Worm (Caenorhabditis elegans) whole organism, young adult: Measurements from ENCODE around the gene W09H1.3.
A peak's percentile ranks its signal among the peaks of the same experiment; 100 is the strongest.

ENCODE experiments used
- C06A6.2 ChIP-seq: fragments of 200-800 bp; sonication (Bioruptor generic); conservative IDR thresholded peaks from 2 replicates; pipeline ENCODE4 v1.3.6; 2022; ENCODE audit warnings: missing genetic modification characterization, missing compliant biosample characterization
- C17E4.6 ChIP-seq: fragments of 200-800 bp; sonication (Bioruptor generic); IDR thresholded peaks from 2 replicates; pipeline ENCODE4 v1.3.6; 2022; ENCODE audit warnings: missing genetic modification reagents, missing genetic modification characterization, missing compliant biosample characterization
- D2030.7 ChIP-seq: fragments of 200-800 bp; sonication (Bioruptor generic); IDR thresholded peaks from 2 replicates; pipeline ENCODE4 v1.3.6; 2022; ENCODE audit warnings: missing genetic modification reagents, missing genetic modification characterization, missing compliant biosample characterization
- F23B12.7 ChIP-seq: sonication (generic microtip); optimal IDR thresholded peaks from 2 replicates; lab custom pipeline; 2017; ENCODE audit warnings: missing genetic modification characterization, mild to moderate bottlenecking, missing compliant biosample characterization, antibody characterized with exemption, moderate library complexity; ENCODE audit not compliant: insufficient read depth
- F33H1.4 ChIP-seq: fragments of 200-800 bp; sonication (Bioruptor generic); IDR thresholded peaks from 2 replicates; pipeline ENCODE4 v1.3.6; 2022; ENCODE audit warnings: missing genetic modification reagents, missing genetic modification characterization, missing compliant biosample characterization
- F49E8.2 ChIP-seq: sonication (generic microtip); optimal IDR thresholded peaks from 3 replicates; lab custom pipeline; 2017; ENCODE audit warnings: missing genetic modification characterization, mild to moderate bottlenecking, missing compliant biosample characterization, antibody characterized with exemption, moderate library complexity; ENCODE audit not compliant: insufficient read depth
- F52B5.7 ChIP-seq: sonication (generic microtip); optimal IDR thresholded peaks from 2 replicates; lab custom pipeline; 2016; ENCODE audit warnings: mild to moderate bottlenecking, missing genetic modification characterization, missing compliant biosample characterization
- K11D2.4 ChIP-seq: fragments of 200-800 bp; sonication (Bioruptor generic); IDR thresholded peaks from 2 replicates; pipeline ENCODE4 v1.3.6; 2022; ENCODE audit warnings: missing genetic modification reagents, missing genetic modification characterization, missing compliant biosample characterization
- T26A5.8 ChIP-seq: sonication (generic microtip); optimal IDR thresholded peaks from 2 replicates; lab custom pipeline; 2016; ENCODE audit warnings: missing genetic modification characterization, missing compliant biosample characterization
- Y67H2A.10 ChIP-seq: fragments of 200-800 bp; sonication (Bioruptor generic); conservative IDR thresholded peaks from 2 replicates; pipeline ENCODE4 v1.3.6; 2022; ENCODE audit warnings: missing genetic modification reagents, missing genetic modification characterization, missing compliant biosample characterization
- Y79H2A.3 ChIP-seq: fragments of 200-800 bp; sonication (Bioruptor generic); conservative IDR thresholded peaks from 2 replicates; pipeline ENCODE4 v1.3.6; 2022; ENCODE audit warnings: missing genetic modification reagents, missing genetic modification characterization, missing compliant biosample characterization
- attf-6 ChIP-seq: fragments of 200-800 bp; sonication (Bioruptor generic); IDR thresholded peaks from 2 replicates; pipeline ENCODE4 v1.3.6; 2022; ENCODE audit warnings: missing genetic modification reagents, missing genetic modification characterization, missing compliant biosample characterization
- ccch-3 ChIP-seq: fragments of 200-800 bp; sonication (Bioruptor generic); optimal IDR thresholded peaks from 2 replicates; lab custom pipeline; 2018; ENCODE audit warnings: mild to moderate bottlenecking, missing genetic modification characterization, missing compliant biosample characterization
- cebp-1 ChIP-seq, 2 experiments: fragments of 200-800 bp in 1 of 2; sonication (Bioruptor generic) in 1 of 2; sonication (generic microtip) in 1 of 2; IDR thresholded peaks in 1 of 2; optimal IDR thresholded peaks in 1 of 2; 2 replicates each; pipeline versions ENCODE4 v1.3.6 to Lab custom; 2017 to 2022; ENCODE audit warnings: missing compliant biosample characterization in 2 of 2, missing genetic modification characterization in 2 of 2, mild to moderate bottlenecking in 1 of 2, missing genetic modification reagents in 1 of 2, moderate library complexity in 1 of 2
- ceh-100 ChIP-seq: fragments of 200-800 bp; sonication (Bioruptor generic); IDR thresholded peaks from 2 replicates; pipeline ENCODE4 v1.3.6; 2022; ENCODE audit warnings: missing genetic modification reagents, missing genetic modification characterization, missing compliant biosample characterization
- ceh-27 ChIP-seq: fragments of 200-800 bp; sonication (Bioruptor generic); optimal IDR thresholded peaks from 2 replicates; lab custom pipeline; 2018; ENCODE audit warnings: mild to moderate bottlenecking, missing genetic modification characterization, moderate library complexity, missing compliant biosample characterization
- ceh-91 ChIP-seq: fragments of 200-800 bp; sonication (Bioruptor generic); IDR thresholded peaks from 2 replicates; pipeline ENCODE4 v1.3.6; 2022; ENCODE audit warnings: missing genetic modification reagents, missing genetic modification characterization, missing compliant biosample characterization
- chd-7 ChIP-seq: sonication (generic microtip); optimal IDR thresholded peaks from 2 replicates; lab custom pipeline; 2016; ENCODE audit warnings: mild to moderate bottlenecking, missing genetic modification characterization, moderate library complexity, missing compliant biosample characterization
- die-1 ChIP-seq: sonication (generic microtip); optimal IDR thresholded peaks from 2 replicates; lab custom pipeline; 2016; ENCODE audit warnings: missing genotype, mild to moderate bottlenecking, missing genetic modification characterization, missing compliant biosample characterization
- dox-1 ChIP-seq: fragments of 200-800 bp; sonication (Bioruptor generic); IDR thresholded peaks from 2 replicates; pipeline ENCODE4 v1.3.6; 2022; ENCODE audit warnings: missing genetic modification reagents, missing genetic modification characterization, missing compliant biosample characterization
- dpl-1 ChIP-seq: fragments of 150-350 bp; optimal IDR thresholded peaks from 2 replicates; lab custom pipeline; 2014; ENCODE audit warnings: missing biosample characterization, missing genetic modification reagents, missing genetic modification characterization
- egrh-3 ChIP-seq: fragments of 200-800 bp; sonication (Bioruptor generic); IDR thresholded peaks from 2 replicates; pipeline ENCODE4 v1.3.6; 2022; ENCODE audit warnings: missing genetic modification reagents, missing genetic modification characterization, missing compliant biosample characterization
- him-1 ChIP-seq: sonication (generic microtip); optimal IDR thresholded peaks from 2 replicates; lab custom pipeline; 2016; ENCODE audit warnings: missing genotype, missing genetic modification reagents, missing genetic modification characterization, missing compliant biosample characterization
- hmg-1.2 ChIP-seq: fragments of 200-800 bp; sonication (Bioruptor generic); IDR thresholded peaks from 2 replicates; pipeline ENCODE4 v1.3.6; 2022; ENCODE audit warnings: missing genetic modification reagents, missing genetic modification characterization, missing compliant biosample characterization
- hmg-20 ChIP-seq: fragments of 200-800 bp; sonication (Bioruptor generic); IDR thresholded peaks from 2 replicates; pipeline ENCODE4 v1.3.6; 2022; ENCODE audit warnings: missing genetic modification reagents, missing genetic modification characterization, missing compliant biosample characterization
- hrde-1 ChIP-seq: sonication (generic microtip); optimal IDR thresholded peaks from 2 replicates; lab custom pipeline; 2016; ENCODE audit warnings: missing genetic modification characterization, mild to moderate bottlenecking, missing compliant biosample characterization, moderate library complexity, missing genotype, missing genetic modification reagents, borderline replicate concordance
- hsf-1 ChIP-seq: fragments of 200-800 bp; sonication (Bioruptor generic); IDR thresholded peaks from 2 replicates; pipeline ENCODE4 v1.3.6; 2022; ENCODE audit warnings: missing genetic modification reagents, missing genetic modification characterization, missing compliant biosample characterization
- lin-35 ChIP-seq, 3 experiments: fragments of 150-350 bp in 2 of 3; sonication (generic microtip) in 1 of 3; optimal IDR thresholded peaks; 2 replicates each; lab custom pipeline; 2014 to 2018; ENCODE audit warnings: missing biosample characterization in 3 of 3, missing genetic modification characterization in 3 of 3, missing genetic modification reagents in 3 of 3
- lin-40 ChIP-seq: sonication (generic microtip); optimal IDR thresholded peaks from 2 replicates; lab custom pipeline; 2016; ENCODE audit warnings: missing genetic modification characterization, mild to moderate bottlenecking, missing compliant biosample characterization, missing genotype, missing genetic modification reagents
- lin-54 ChIP-seq: fragments of 200-800 bp; sonication (Bioruptor generic); optimal IDR thresholded peaks from 2 replicates; lab custom pipeline; 2018; ENCODE audit warnings: mild to moderate bottlenecking, missing genetic modification characterization, missing compliant biosample characterization
- lsl-1 ChIP-seq: fragments of 200-800 bp; sonication (Bioruptor generic); optimal IDR thresholded peaks from 2 replicates; lab custom pipeline; 2018; ENCODE audit warnings: mild to moderate bottlenecking, missing genetic modification characterization, moderate library complexity, missing compliant biosample characterization
- madf-3 ChIP-seq: fragments of 200-800 bp; sonication (Bioruptor generic); IDR thresholded peaks from 2 replicates; pipeline ENCODE4 v1.3.6; 2022; ENCODE audit warnings: missing genetic modification reagents, missing genetic modification characterization, missing compliant biosample characterization
- madf-6 ChIP-seq: fragments of 200-800 bp; sonication (Bioruptor generic); IDR thresholded peaks from 2 replicates; pipeline ENCODE4 v1.3.6; 2022; ENCODE audit warnings: missing genetic modification reagents, missing genetic modification characterization, missing compliant biosample characterization
- mcd-1 ChIP-seq: fragments of 200-800 bp; sonication (Bioruptor generic); IDR thresholded peaks from 2 replicates; pipeline ENCODE4 v1.3.6; 2022; ENCODE audit warnings: missing genetic modification reagents, missing genetic modification characterization, missing compliant biosample characterization
- nfya-2 ChIP-seq: fragments of 200-800 bp; sonication (Bioruptor generic); IDR thresholded peaks from 2 replicates; pipeline ENCODE4 v1.3.6; 2022; ENCODE audit warnings: missing genetic modification reagents, missing genetic modification characterization, missing compliant biosample characterization
- nhr-120 ChIP-seq: fragments of 200-800 bp; sonication (Bioruptor generic); IDR thresholded peaks from 2 replicates; pipeline ENCODE4 v1.3.6; 2022; ENCODE audit warnings: missing genetic modification characterization, missing compliant biosample characterization
- pha-4 ChIP-seq: fragments of 150-350 bp; sonication (generic microtip); optimal IDR thresholded peaks from 2 replicates; lab custom pipeline; 2014; ENCODE audit warnings: missing biosample characterization, missing genetic modification reagents, missing genetic modification characterization
- repo-1 ChIP-seq: sonication (generic microtip); optimal IDR thresholded peaks from 2 replicates; lab custom pipeline; 2017; ENCODE audit warnings: mild to moderate bottlenecking, missing genetic modification characterization, missing compliant biosample characterization
- tbp1 ChIP-seq: fragments of 200-800 bp; sonication (Bioruptor generic); optimal IDR thresholded peaks from 2 replicates; lab custom pipeline; 2018; ENCODE audit warnings: mild to moderate bottlenecking, missing genetic modification characterization, missing compliant biosample characterization
- tbx-9 ChIP-seq: sonication (generic microtip); optimal IDR thresholded peaks from 2 replicates; lab custom pipeline; 2016; ENCODE audit warnings: borderline replicate concordance, missing genetic modification characterization, inconsistent platforms, missing compliant biosample characterization
- tlf-1 ChIP-seq: fragments of 200-800 bp; sonication (Bioruptor generic); optimal IDR thresholded peaks from 2 replicates; lab custom pipeline; 2018; ENCODE audit warnings: mild to moderate bottlenecking, missing genetic modification characterization, missing compliant biosample characterization
- unc-62 ChIP-seq: fragments of 150-350 bp; optimal IDR thresholded peaks from 2 replicates; lab custom pipeline; 2014; ENCODE audit warnings: missing biosample characterization, missing genetic modification reagents, missing genetic modification characterization
- xnd-1 ChIP-seq: sonication (generic microtip); optimal IDR thresholded peaks from 2 replicates; lab custom pipeline; 2016; ENCODE audit warnings: missing genotype, missing genetic modification reagents, missing genetic modification characterization, missing compliant biosample characterization
- ztf-18 ChIP-seq: sonication (generic microtip); optimal IDR thresholded peaks from 2 replicates; lab custom pipeline; 2016; ENCODE audit warnings: missing genotype, mild to moderate bottlenecking, missing genetic modification characterization, missing compliant biosample characterization
- ztf-25 ChIP-seq: fragments of 200-800 bp; sonication (Bioruptor generic); IDR thresholded peaks from 2 replicates; pipeline ENCODE4 v1.3.6; 2022; ENCODE audit warnings: missing genetic modification reagents, missing genetic modification characterization, missing compliant biosample characterization

W09H1.3 gene

DNA sequence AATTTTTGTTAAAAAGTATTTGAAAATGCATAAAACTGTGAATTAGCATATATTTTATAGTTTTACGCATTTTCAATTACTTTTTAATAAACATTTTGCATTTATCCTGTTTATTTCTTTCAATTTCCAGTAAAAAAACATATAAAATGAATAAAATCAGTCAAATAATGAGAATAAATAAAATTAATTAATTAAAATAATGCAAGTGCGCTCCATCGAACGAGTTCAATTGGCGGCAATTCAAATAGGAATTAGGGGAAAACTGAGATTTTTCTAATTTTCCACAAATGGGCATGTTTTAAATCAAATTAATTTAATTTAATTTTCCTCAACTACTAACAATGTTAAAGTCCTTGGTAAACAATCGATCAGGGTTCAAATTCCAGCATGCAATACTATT lies 28.2 kb upstream of the W09H1.3 start:
- TF ChIP-seq lin-40, result no peak
- no peak for TF ChIP-seq egrh-3 (GFP tag; lab: Robert Waterston, UW)
- 0 out of 2 replicates have a peak, but pooled peaks have one; percentile 11 for TF ChIP-seq D2030.7 (GFP tag; lab: Robert Waterston, UW)
- peak; percentile 63 for TF ChIP-seq mcd-1 (GFP tag; lab: Robert Waterston, UW)
- TF ChIP-seq lin-54 (GFP tag; lab: Kevin White, UChicago), result peak; percentile 59
- TF ChIP-seq, all 124 proteins: peak for 3

DNA sequence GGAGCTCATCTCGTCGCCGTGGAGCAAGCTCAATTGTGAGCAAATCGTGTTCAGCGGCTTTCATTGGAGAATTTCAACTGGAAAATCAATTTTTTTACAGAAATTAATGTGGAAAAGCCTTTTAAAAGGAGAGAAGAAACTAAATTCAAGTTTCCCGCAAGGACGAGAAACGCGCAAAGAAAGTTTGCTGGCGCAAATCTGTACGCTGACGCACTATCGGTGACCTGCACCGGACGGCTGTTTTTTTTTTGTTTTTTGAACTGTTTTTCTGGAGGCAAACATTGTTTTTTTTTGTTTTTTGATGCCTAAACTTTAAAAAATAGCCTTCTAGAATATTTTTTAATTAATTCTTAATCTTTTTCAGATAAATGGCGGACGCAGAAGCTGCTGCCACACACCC lies 27.3 kb upstream of the W09H1.3 start, which contains the start of the genes hpr-17 and F32A11.1:
Gene hpr-17, minus strand, starts transcription at position 77 of the 400 bp plus-strand sequence.
Gene F32A11.1, plus strand, starts transcription at position 359 of the 400 bp plus-strand sequence.
- peak; percentile 49 for TF ChIP-seq D2030.7 (GFP tag; lab: Robert Waterston, UW)
- TF ChIP-seq hmg-1.2 (GFP tag; lab: Robert Waterston, UW), result peak; percentile 57
- peak; percentile 97 for TF ChIP-seq lin-54 (GFP tag; lab: Kevin White, UChicago)
- peak; percentile 93 for TF ChIP-seq mcd-1 (GFP tag; lab: Robert Waterston, UW)
- peak; percentile 87 for TF ChIP-seq lin-40
- no peak for TF ChIP-seq hrde-1 (tag; lab: Kevin White, UChicago)
- TF ChIP-seq lsl-1 (GFP tag; lab: Kevin White, UChicago), result peak; percentile 64
- TF ChIP-seq repo-1 (tag; lab: Kevin White, UChicago), result peak; percentile 73
- peak; percentile 12 for TF ChIP-seq tlf-1 (GFP tag; lab: Kevin White, UChicago)
- no peak for TF ChIP-seq ccch-3 (GFP tag; lab: Kevin White, UChicago)
- 0 out of 2 replicates have a peak, but pooled peaks have one; percentile 40 for TF ChIP-seq hsf-1 (GFP tag; lab: Robert Waterston, UW)
- TF ChIP-seq chd-7, result no peak
- TF ChIP-seq tbp1 (GFP tag; lab: Kevin White, UChicago), result peak; percentile 52
- no peak for TF ChIP-seq Y67H2A.10 (GFP tag; lab: Robert Waterston, UW)
- no peak for TF ChIP-seq tbx-9
- no peak for TF ChIP-seq ztf-25 (GFP tag; lab: Robert Waterston, UW)
- TF ChIP-seq die-1 (tag; lab: Kevin White, UChicago), result no peak
- no peak for TF ChIP-seq attf-6 (GFP tag; lab: Robert Waterston, UW)
- TF ChIP-seq K11D2.4 (GFP tag; lab: Robert Waterston, UW), result peak; percentile 80
- TF ChIP-seq dox-1 (GFP tag; lab: Robert Waterston, UW), result peak; percentile 72; the same call in 1 of the 2 replicates
- TF ChIP-seq Y79H2A.3 (GFP tag; lab: Robert Waterston, UW), result no peak
- no peak for TF ChIP-seq C17E4.6 (GFP tag; lab: Robert Waterston, UW)
- TF ChIP-seq hmg-20 (GFP tag; lab: Robert Waterston, UW), result 0 out of 2 replicates have a peak, but pooled peaks have one; percentile 42
- no peak for TF ChIP-seq nhr-120 (GFP tag; lab: Robert Waterston, UW)
- TF ChIP-seq F23B12.7, result no peak
- TF ChIP-seq F49E8.2, result no peak
- peak; percentile 39 for TF ChIP-seq xnd-1 (tag; lab: Kevin White, UChicago)
- peak; percentile 51 to 97 (median 61) for TF ChIP-seq lin-35 (GFP tag; optimal IDR thresholded peaks at IDR 0.05; lab: Kevin White, UChicago)
- TF ChIP-seq unc-62 (GFP tag; lab: Kevin White, UChicago), result no peak
- peak; percentile 18 for TF ChIP-seq ceh-27 (GFP tag; lab: Kevin White, UChicago)
- peak; percentile 66 for TF ChIP-seq F33H1.4 (GFP tag; lab: Robert Waterston, UW)
- TF ChIP-seq ztf-18 (tag; lab: Kevin White, UChicago), result peak; percentile 96
- no peak for TF ChIP-seq F52B5.7
- TF ChIP-seq T26A5.8, result no peak
- TF ChIP-seq ceh-100 (GFP tag; lab: Robert Waterston, UW), result peak; percentile 67
- no peak for TF ChIP-seq cebp-1 (GFP tag; IDR thresholded peaks at IDR 0.05; lab: Robert Waterston, UW)
- TF ChIP-seq cebp-1 (tag; optimal IDR thresholded peaks at IDR 0.05; lab: Kevin White, UChicago), result peak; percentile 71
- 0 out of 2 replicates have a peak, but pooled peaks have one; percentile 48 for TF ChIP-seq madf-3 (GFP tag; lab: Robert Waterston, UW)
- no peak for TF ChIP-seq pha-4 (tag; lab: Kevin White, UChicago)
- no peak for TF ChIP-seq nfya-2 (GFP tag; lab: Robert Waterston, UW)
- peak; percentile 77 for TF ChIP-seq madf-6
- TF ChIP-seq ceh-91, result no peak
- peak; percentile 36; the same call in 1 of the 2 replicates for TF ChIP-seq C06A6.2
- no peak for TF ChIP-seq him-1 (tag; lab: Kevin White, UChicago)
- TF ChIP-seq egrh-3 (GFP tag; lab: Robert Waterston, UW), result no peak
- TF ChIP-seq dpl-1 (GFP tag; lab: Kevin White, UChicago), result peak; percentile 89
